Worm (Caenorhabditis elegans): ENCODE data around the gene T01D3.1.

Gene T01D3.1

DNA sequence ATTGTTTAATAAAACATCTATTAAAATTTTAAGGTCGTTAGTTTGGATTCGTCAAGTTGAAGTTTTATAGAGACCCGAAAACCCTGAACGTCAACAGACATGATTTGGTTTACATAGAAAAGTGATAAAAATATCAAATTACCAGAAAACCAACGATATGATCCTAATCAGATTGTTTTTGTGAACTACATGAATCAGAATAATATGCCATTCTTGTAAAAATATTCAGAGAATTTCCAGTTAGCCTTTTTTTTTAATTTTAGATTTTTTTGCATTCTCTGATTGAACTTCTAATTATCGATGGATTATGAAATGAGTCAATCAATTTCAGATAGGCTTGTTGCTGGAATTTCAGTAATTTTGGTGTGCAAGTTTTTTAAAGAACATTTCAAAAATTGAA is 21.4 kb downstream of the T01D3.1 start, which contains the start of gene srx-96:
srx-96 (plus strand) TSS at position 301 of the 400 bp plus-strand sequence.
- no peak for TF ChIP-seq unc-62 (GFP tag; optimal IDR thresholded peaks at IDR 0.05)

DNA sequence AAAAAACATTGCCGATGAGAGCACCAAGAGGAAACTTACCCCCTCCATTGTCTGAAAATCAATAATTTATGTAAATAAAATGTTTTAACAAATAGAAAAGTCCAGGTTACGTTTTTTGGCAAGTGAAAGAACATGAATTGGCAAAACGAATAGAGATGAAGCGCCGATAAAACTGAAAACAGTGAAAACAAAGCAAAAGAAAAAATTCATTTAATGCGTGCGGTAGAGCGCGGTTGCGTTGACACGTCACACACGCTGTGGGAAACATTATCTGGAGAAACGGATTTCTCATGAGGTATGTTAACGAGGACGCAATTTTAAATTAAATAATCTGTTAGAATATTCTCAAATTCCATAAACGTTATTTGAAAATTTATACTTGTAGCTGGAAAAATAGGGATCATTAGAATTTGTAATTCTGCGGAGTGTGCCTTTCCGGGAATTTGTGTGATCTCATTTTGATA is 25.6 kb downstream of the T01D3.1 start, which contains the start of gene zipt-9:
zipt-9 (minus strand) TSS at position 51 of the 464 bp plus-strand sequence.
- TF ChIP-seq unc-62 (GFP tag; optimal IDR thresholded peaks at IDR 0.05) = no peak

DNA sequence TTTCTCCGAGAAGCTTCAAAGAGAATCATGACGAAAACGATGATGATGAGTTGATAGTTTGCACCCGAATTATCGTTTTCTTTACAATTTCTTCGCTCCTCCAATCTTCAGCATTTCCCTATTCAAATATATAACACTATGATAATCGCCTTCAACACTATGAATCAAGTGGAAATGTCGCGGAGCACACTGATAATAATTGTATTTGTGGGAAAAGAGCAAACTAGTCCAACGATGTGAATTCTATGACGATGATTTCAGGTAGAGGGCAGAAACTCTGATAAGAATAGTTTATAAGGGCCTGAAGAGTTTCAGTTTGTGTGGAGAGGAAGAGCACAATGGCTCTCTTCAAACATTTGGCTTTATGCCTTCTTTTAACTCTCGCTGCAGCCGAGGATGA is 26.8 kb downstream of the T01D3.1 start, which contains the start of gene T01D3.6:
T01D3.6 (plus strand) TSS at position 294 of the 400 bp plus-strand sequence.
- TF ChIP-seq unc-62 (GFP tag; optimal IDR thresholded peaks at IDR 0.05) = no peak

DNA sequence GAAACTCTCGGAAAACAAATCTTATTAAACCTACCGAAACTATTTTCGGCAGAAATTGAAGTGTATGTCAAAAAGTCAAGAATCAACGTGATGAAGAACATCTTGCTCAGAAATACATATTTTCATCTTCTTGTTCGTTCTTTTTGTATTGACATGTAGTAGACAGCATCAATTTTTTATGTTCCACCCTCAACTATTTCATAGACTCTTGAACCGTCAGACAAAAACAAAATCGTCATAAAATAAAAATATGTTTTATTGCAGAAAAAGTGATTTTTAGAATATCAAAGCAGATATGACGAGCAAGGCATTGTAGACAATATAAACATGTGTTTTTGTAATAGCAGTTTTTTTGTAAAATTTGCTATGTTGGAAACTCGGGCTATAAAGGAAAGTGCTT is 35.1 kb downstream of the T01D3.1 start, which contains the start of gene F35E12.2:
F35E12.2 (minus strand) TSS at position 101 of the 400 bp plus-strand sequence.
- TF ChIP-seq unc-62 (GFP tag; optimal IDR thresholded peaks at IDR 0.05) = no peak

DNA sequence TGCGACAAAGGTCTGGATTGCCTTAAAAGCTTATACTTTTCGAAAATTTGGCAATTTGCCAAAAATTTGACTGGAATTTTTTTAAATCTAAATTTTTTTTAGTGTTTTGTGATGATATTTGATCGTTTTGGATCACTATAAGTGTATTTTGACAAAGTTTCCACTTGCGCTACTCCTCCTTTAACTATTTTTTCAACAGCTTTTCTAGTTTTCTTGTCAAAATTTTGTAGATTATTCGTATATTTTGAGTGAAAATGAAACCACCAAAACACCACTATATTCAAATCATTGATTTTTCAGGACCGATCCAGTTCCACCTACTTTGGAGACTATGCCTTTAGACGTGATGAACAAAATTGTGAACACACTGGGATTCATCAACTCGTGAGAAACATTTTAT is 35.9 kb downstream of the T01D3.1 start, which contains the start of gene fbxa-181:
fbxa-181 (plus strand) TSS at position 301 of the 400 bp plus-strand sequence.
- TF ChIP-seq unc-62 (GFP tag; optimal IDR thresholded peaks at IDR 0.05) = no peak

DNA sequence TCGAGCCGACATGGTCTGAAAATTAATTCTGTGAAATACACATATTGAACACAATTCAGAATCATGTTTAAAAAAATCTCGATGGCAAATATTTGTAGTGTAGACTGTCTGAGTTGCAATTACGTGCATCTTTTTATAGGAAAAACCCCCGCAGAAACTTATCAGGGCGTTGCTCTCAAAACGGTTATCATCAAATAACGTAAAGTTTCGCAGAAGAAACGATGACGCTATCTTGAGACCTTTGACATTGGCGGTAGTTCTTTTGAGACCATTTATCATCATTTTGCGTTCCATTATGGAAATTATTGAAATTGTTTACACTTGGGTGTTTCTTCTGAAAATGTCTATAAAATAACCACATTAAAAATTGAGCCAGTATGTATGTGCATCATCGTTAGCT is 41.1 kb downstream of the T01D3.1 start, which contains the start of gene dct-17:
dct-17 (minus strand) TSS at position 23 of the 400 bp plus-strand sequence.
- TF ChIP-seq unc-62 (GFP tag; optimal IDR thresholded peaks at IDR 0.05) = no peak

DNA sequence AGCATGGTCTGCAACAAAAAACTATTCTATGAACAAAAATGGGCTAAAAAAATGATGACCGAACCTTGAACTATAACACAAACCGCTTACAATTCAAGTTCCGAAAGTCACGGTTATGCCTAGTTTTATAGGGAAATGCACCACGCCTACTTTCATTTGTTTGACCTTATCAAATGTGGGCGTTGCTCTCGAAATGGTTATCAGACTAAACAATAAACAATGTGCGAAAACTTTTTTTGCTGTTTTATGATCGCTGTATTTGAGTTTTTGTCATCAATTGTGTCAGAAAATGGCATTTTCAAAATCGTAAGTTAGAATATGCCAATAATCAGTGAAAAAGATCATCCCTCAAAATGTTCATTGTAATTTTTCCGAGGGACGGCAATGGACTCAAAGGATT is 46.5 kb downstream of the T01D3.1 start, which contains the start of gene F35E12.6:
F35E12.6 (minus strand) TSS at position 101 of the 400 bp plus-strand sequence.
- TF ChIP-seq unc-62 (GFP tag; optimal IDR thresholded peaks at IDR 0.05) = no peak

DNA sequence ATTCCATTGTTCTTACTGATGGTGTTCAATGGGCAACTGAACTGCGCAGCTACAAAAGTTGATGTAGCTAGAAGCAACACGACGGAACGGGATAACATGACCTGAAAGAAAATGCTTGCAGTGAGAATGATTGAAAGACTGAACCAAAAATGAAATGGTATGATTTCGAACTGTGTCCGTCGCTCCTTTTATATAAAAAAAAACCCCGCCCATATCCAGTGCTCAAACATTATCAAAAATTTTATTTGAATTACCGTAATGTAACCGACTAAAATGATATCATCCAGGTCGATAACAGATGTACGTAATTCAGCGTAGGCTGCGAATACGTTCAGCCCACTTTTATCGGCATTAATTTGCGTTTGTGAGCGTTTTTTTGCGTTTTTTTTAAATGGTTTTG is 48.7 kb downstream of the T01D3.1 start, which contains the start of gene irg-5:
irg-5 (minus strand) TSS at position 101 of the 400 bp plus-strand sequence.
- no peak for TF ChIP-seq unc-62 (GFP tag; optimal IDR thresholded peaks at IDR 0.05)

DNA sequence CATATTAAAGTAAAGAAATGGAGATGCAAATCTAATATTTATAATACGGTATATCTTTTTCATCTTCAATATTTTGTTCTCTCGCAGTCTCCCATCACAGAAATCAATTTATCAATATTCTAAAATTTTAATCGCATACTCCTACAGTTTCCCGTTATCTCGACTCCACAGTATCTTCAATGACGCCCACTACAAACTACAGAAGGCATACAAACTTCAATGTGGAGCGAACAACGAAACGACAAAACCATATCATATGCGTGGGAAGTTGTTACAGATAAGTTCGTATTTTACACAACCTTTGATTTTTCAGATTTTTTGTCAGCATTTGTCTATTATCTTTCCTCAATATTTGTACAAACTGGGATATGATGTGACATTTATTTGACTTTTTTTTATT is 50.2 kb downstream of the T01D3.1 start:
- TF ChIP-seq unc-62 (GFP tag; optimal IDR thresholded peaks at IDR 0.05) = no peak

DNA sequence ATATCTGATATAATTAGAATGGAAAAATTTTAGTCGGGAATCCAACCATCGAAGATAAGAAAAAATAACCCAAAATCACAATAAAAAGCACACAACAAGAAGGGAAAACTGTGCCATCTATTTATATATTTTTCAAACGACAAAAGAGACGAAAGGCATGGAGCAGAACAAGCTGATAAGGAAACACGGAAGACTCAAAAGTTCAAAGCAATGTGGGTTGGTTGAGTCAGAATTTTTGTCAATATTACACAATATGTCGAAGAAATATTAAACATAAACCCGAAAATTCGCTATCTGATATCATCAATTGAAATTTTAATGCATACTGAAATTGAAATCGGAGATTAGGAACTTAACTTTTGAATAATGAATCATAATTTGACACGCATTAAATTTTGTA is 55.2 kb downstream of the T01D3.1 start, which contains the start of gene F35E12.9:
F35E12.9 (minus strand) TSS at position 227 of the 400 bp plus-strand sequence.
- TF ChIP-seq unc-62 (GFP tag; optimal IDR thresholded peaks at IDR 0.05) = no peak

DNA sequence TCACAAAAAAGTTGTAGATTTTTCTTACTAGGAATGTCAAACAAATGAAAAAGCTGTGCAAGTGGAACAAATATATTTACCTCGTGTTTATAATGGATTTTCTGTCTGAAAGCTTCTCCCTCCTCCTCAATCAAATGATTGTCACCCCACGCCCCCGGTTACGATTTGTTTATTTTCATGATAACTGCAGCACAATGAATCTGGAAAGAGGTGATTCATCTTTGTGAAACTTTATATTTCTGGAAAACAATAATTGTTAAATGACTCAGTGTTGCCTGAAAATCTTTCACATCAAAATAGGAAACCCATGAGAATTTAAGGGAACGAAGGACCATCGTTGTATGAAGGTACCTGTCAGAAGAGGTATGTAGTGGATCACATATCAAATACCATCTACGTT is 59.0 kb downstream of the T01D3.1 start, which contains the start of gene F35E12.10:
F35E12.10 (minus strand) TSS at position 101 of the 400 bp plus-strand sequence.
- TF ChIP-seq unc-62 (GFP tag; optimal IDR thresholded peaks at IDR 0.05) = no peak

DNA sequence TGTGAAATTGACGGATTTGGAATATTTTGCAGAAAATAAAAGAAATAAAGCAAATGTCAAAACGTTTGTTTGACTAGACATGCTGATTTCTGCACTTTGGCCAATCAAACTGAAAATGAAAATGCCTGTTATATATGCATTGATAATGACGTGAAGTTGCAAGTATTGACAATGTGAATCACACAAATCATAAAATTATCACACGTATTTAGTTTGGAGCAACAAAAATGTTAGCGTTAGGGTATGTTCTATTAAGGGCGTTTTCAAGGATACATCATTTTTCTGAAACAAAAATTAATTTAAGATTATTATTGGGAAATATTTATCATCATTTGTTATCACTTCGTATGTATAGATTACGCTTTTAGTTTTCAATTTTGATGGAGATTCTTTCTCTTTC is 62.1 kb downstream of the T01D3.1 start, which contains the start of gene cld-9:
cld-9 (minus strand) TSS at position 81 of the 400 bp plus-strand sequence.
- TF ChIP-seq unc-62 (GFP tag; optimal IDR thresholded peaks at IDR 0.05) = no peak

All from whole organism, dauer.